Fruit fly (Drosophila melanogaster): ENCODE data around the gene daw.
A peak's percentile ranks its signal among the peaks of the same experiment; 100 is the strongest.

Gene daw

dm6 chr2L:2830341-2830800 lies 25.3 kb downstream of the daw start (continued):
- TF ChIP-seq Pdp1 (GFP tag; optimal IDR thresholded peaks at IDR 0.05) (peak; percentile 65 to 74), kni (GFP tag; optimal IDR thresholded peaks at IDR 0.05) (peak; percentile 82), CG11560 (tag; IDR thresholded peaks at IDR 0.05) (no peak), wek (GFP tag; optimal IDR thresholded peaks at IDR 0.05) (no peak), nom (GFP tag; optimal IDR thresholded peaks at IDR 0.05) (peak; percentile 78), CG33557 (GFP tag; optimal IDR thresholded peaks at IDR 0.05) (peak; percentile 92), crp (GFP tag; optimal IDR thresholded peaks at IDR 0.05) (peak in 1 of 2 experiments; percentile 48), Jarid2 (GFP tag; optimal IDR thresholded peaks at IDR 0.05) (peak; percentile 42), peb (GFP tag; IDR thresholded peaks at IDR 0.05) (peak; percentile 64), Hey (tag; optimal IDR thresholded peaks at IDR 0.05) (no peak), CG3065 (GFP tag; optimal IDR thresholded peaks at IDR 0.05) (peak; percentile 17), sisA (GFP tag; IDR thresholded peaks at IDR 0.05) (peak; percentile 68), Xbp1 (GFP tag; optimal IDR thresholded peaks at IDR 0.05) (peak; percentile 87), gcm (GFP tag; optimal IDR thresholded peaks at IDR 0.05) (peak; percentile 89), CG32532 (GFP tag; IDR thresholded peaks at IDR 0.05) (peak; percentile 65), Gug (GFP tag; IDR thresholded peaks at IDR 0.05) (peak; percentile 46; the same call in 2 of the 4 replicates), exex (tag; optimal IDR thresholded peaks at IDR 0.05) (peak; percentile 50), CG7357 (GFP tag; IDR thresholded peaks at IDR 0.05) (peak; percentile 81), CG10209 (GFP tag; optimal IDR thresholded peaks at IDR 0.05) (peak; percentile 89), Atf-2 (GFP tag; optimal IDR thresholded peaks at IDR 0.05) (peak; percentile 43), Asciz (GFP tag; optimal IDR thresholded peaks at IDR 0.05) (peak; percentile 93), CG4617 (GFP tag; optimal IDR thresholded peaks at IDR 0.05; ENCODE audit: borderline replicate concordance) (peak; percentile 25), pita (GFP tag; optimal IDR thresholded peaks at IDR 0.05) (no peak), CG31224 (GFP tag; IDR thresholded peaks at IDR 0.05) (peak; percentile 61), ham (GFP tag; IDR thresholded peaks at IDR 0.05) (no peak), CG2202 (tag; optimal IDR thresholded peaks at IDR 0.05) (peak; percentile 81), chn (GFP tag; optimal IDR thresholded peaks at IDR 0.05) (peak; percentile 68), gcm2 (GFP tag; optimal IDR thresholded peaks at IDR 0.05) (peak; percentile 72), p53 (GFP tag; optimal IDR thresholded peaks at IDR 0.05) (no peak), gt (GFP tag; IDR thresholded peaks at IDR 0.05) (peak; percentile 36; the same call in 1 of the 2 replicates), CG17186 (GFP tag; optimal IDR thresholded peaks at IDR 0.05) (peak; percentile 25), CG9932 (GFP tag; IDR thresholded peaks at IDR 0.05) (peak; percentile 77), jumu (GFP tag; optimal IDR thresholded peaks at IDR 0.05) (peak; percentile 5), Drgx (GFP tag; IDR thresholded peaks at IDR 0.05) (peak; percentile 79), Kr (GFP tag; optimal IDR thresholded peaks at IDR 0.05) (peak; percentile 49), ase (GFP tag; IDR thresholded peaks at IDR 0.05) (peak; percentile 64; the same call in 1 of the 3 replicates), CG31441 (GFP tag; IDR thresholded peaks at IDR 0.05) (peak; percentile 94), CG17359 (tag; optimal IDR thresholded peaks at IDR 0.05) (peak; percentile 80), CHES-1-like (GFP tag; optimal IDR thresholded peaks at IDR 0.05) (peak; percentile 50), eyg (GFP tag; optimal IDR thresholded peaks at IDR 0.05) (no peak), CG9817 (tag; optimal IDR thresholded peaks at IDR 0.05) (peak; percentile 75), pfk (GFP tag; optimal IDR thresholded peaks at IDR 0.05) (no peak), H15 (GFP tag; IDR thresholded peaks at IDR 0.05) (peak; percentile 75; the same call in 2 of the 3 replicates), onecut (GFP tag; IDR thresholded peaks at IDR 0.05) (peak; percentile 73), Poxn (GFP tag; IDR thresholded peaks at IDR 0.05) (peak; percentile 5; the same call in 1 of the 2 replicates), hb (GFP tag; IDR thresholded peaks at IDR 0.05; ENCODE audit: partially characterized antibody) (no peak), CG17568 (GFP tag; optimal IDR thresholded peaks at IDR 0.05) (peak; percentile 83), Rfx (GFP tag; IDR thresholded peaks at IDR 0.05) (peak; percentile 66), CG9215 (GFP tag; IDR thresholded peaks at IDR 0.05) (peak; percentile 78), sens-2 (GFP tag; IDR thresholded peaks at IDR 0.05) (no peak; the same call in 1 of the 2 replicates)

Data from whole organism, embryonic.